Fruit fly (Drosophila melanogaster) whole organism, embryonic: ENCODE data around the gene CG15818.

Experiments used
- CG14860 ChIP-seq: fragments of 200-800 bp; sonication (Bioruptor generic); IDR thresholded peaks from 3 replicates; pipeline ENCODE4 v1.3.6; 2022; ENCODE audit warnings: missing biosample characterization, missing genetic modification characterization; ENCODE audit not compliant: partially characterized antibody
- CG7372 ChIP-seq: fragments of 200-800 bp; sonication (Bioruptor generic); IDR thresholded peaks from 2 replicates; pipeline ENCODE4 v1.3.6; 2022; ENCODE audit warnings: missing biosample characterization, missing genetic modification characterization
- Optix ChIP-seq: fragments of 200-800 bp; sonication (Bioruptor generic); IDR thresholded peaks from 3 replicates; pipeline ENCODE4 v1.3.6; 2022; ENCODE audit warnings: missing biosample characterization, missing genetic modification characterization
- inv ChIP-seq: fragments of 200-800 bp; sonication (Bioruptor generic); IDR thresholded peaks from 2 replicates; pipeline ENCODE4 v1.3.6; 2022; ENCODE audit warnings: missing biosample characterization, missing genetic modification characterization; ENCODE audit not compliant: partially characterized antibody
- sug ChIP-seq: fragments of 200-800 bp; optimal IDR thresholded peaks from 2 replicates; lab custom pipeline; 2019; ENCODE audit warnings: missing biosample characterization, mild to moderate bottlenecking, missing genetic modification characterization, moderate library complexity

dm6 chr2L:7425690-7426056 lies 15.0 kb downstream of the CG15818 start:
- TF ChIP-seq Optix (GFP tag; lab: Robert Waterston, UW) (no peak), CG7372 (GFP tag; lab: Robert Waterston, UW) (no peak), CG14860 (GFP tag; lab: Robert Waterston, UW) (no peak), sug (tag; lab: Kevin White, UChicago) (no peak), inv (GFP tag; lab: Robert Waterston, UW) (no peak)
